Fruit fly (Drosophila melanogaster) whole organism, prepupa: ENCODE measurements around the gene CG13097.
A peak's percentile ranks its signal among the peaks of the same experiment; 100 is the strongest.

Experiments used
- Blimp-1 ChIP-seq: fragments of 200-800 bp; sonication (Bioruptor generic); optimal IDR thresholded peaks from 3 replicates; lab custom pipeline; 2017; ENCODE audit warnings: missing biosample characterization, missing genetic modification characterization, mild to moderate bottlenecking, moderate library complexity, missing genetic modification reagents
- CG10631 ChIP-seq: fragments of 200-800 bp; sonication (Bioruptor generic); optimal IDR thresholded peaks from 2 replicates; lab custom pipeline; 2016; ENCODE audit warnings: missing biosample characterization, missing genetic modification characterization
- CG11294 ChIP-seq: fragments of 200-800 bp; sonication (Bioruptor generic); IDR thresholded peaks from 2 replicates; pipeline ENCODE4 v1.3.6; 2022; ENCODE audit warnings: missing biosample characterization, missing genetic modification characterization
- CG15336 ChIP-seq: fragments of 200-800 bp; sonication (Bioruptor generic); IDR thresholded peaks from 2 replicates; pipeline ENCODE4 v1.3.6; 2022; ENCODE audit warnings: missing biosample characterization, missing genetic modification characterization
- CG1621 ChIP-seq: fragments of 200-800 bp; sonication (Bioruptor generic); optimal IDR thresholded peaks from 3 replicates; lab custom pipeline; 2018; ENCODE audit warnings: missing biosample characterization, mild to moderate bottlenecking, missing genetic modification characterization
- CG31627 ChIP-seq: fragments of 200-800 bp; sonication (Bioruptor generic); optimal IDR thresholded peaks from 3 replicates; lab custom pipeline; 2016; ENCODE audit warnings: missing biosample characterization, missing genetic modification characterization
- CG32006 ChIP-seq: fragments of 200-800 bp; sonication (Bioruptor generic); optimal IDR thresholded peaks from 3 replicates; lab custom pipeline; 2017; ENCODE audit warnings: missing biosample characterization, mild to moderate bottlenecking, missing genetic modification characterization
- CG4318 ChIP-seq: fragments of 200-800 bp; sonication (Bioruptor generic); optimal IDR thresholded peaks from 3 replicates; lab custom pipeline; 2017; ENCODE audit warnings: missing biosample characterization, mild to moderate bottlenecking, missing genetic modification characterization
- CG6276 ChIP-seq: fragments of 200-800 bp; sonication (Bioruptor generic); optimal IDR thresholded peaks from 2 replicates; lab custom pipeline; 2017; ENCODE audit warnings: missing biosample characterization, mild to moderate bottlenecking, missing genetic modification characterization
- CG6792 ChIP-seq: fragments of 200-800 bp; sonication (Bioruptor generic); optimal IDR thresholded peaks from 3 replicates; lab custom pipeline; 2016; ENCODE audit warnings: missing biosample characterization, missing genetic modification characterization
- CG6808 ChIP-seq: fragments of 200-800 bp; sonication (Bioruptor generic); optimal IDR thresholded peaks from 3 replicates; lab custom pipeline; 2017; ENCODE audit warnings: missing biosample characterization, missing genetic modification characterization, mild to moderate bottlenecking, moderate library complexity, missing genetic modification reagents
- CG6854 ChIP-seq: fragments of 200-800 bp; sonication (Bioruptor generic); optimal IDR thresholded peaks from 2 replicates; lab custom pipeline; 2017; ENCODE audit warnings: missing biosample characterization, mild to moderate bottlenecking, missing genetic modification characterization
- CG7368 ChIP-seq: fragments of 200-800 bp; sonication (Bioruptor generic); optimal IDR thresholded peaks from 3 replicates; lab custom pipeline; 2016; ENCODE audit warnings: missing biosample characterization, missing genetic modification characterization
- CG8119 ChIP-seq: fragments of 200-800 bp; sonication (Bioruptor generic); IDR thresholded peaks from 3 replicates; pipeline ENCODE4 v1.3.6; 2022; ENCODE audit warnings: missing biosample characterization, missing genetic modification characterization
- CG8319 ChIP-seq: fragments of 200-800 bp; sonication (Bioruptor generic); optimal IDR thresholded peaks from 3 replicates; lab custom pipeline; 2016; ENCODE audit warnings: missing biosample characterization, missing genetic modification characterization
- CG8632 ChIP-seq: fragments of 200-800 bp; sonication (Bioruptor generic); optimal IDR thresholded peaks from 3 replicates; lab custom pipeline; 2016; ENCODE audit warnings: missing biosample characterization, missing genetic modification characterization
- Eip75B ChIP-seq: fragments of 200-800 bp; sonication (Bioruptor generic); optimal IDR thresholded peaks from 3 replicates; lab custom pipeline; 2016; ENCODE audit warnings: missing biosample characterization, missing genetic modification characterization
- Eip78C ChIP-seq: fragments of 200-800 bp; sonication (Bioruptor generic); peaks from one replicate; lab custom pipeline; 2016; ENCODE audit warnings: missing biosample characterization, missing genetic modification characterization
- Eip93F ChIP-seq: fragments of 200-800 bp; sonication (Bioruptor generic); optimal IDR thresholded peaks from 2 replicates; lab custom pipeline; 2016; ENCODE audit warnings: missing biosample characterization, mild to moderate bottlenecking, missing genetic modification characterization
- Ets96B ChIP-seq: fragments of 200-800 bp; optimal IDR thresholded peaks from 2 replicates; lab custom pipeline; 2019; ENCODE audit warnings: missing biosample characterization, mild to moderate bottlenecking, missing genetic modification characterization, moderate library complexity
- Gug ChIP-seq: fragments of 200-800 bp; sonication (Bioruptor generic); IDR thresholded peaks from 2 replicates; pipeline ENCODE4 v1.3.6; 2022; ENCODE audit warnings: missing biosample characterization, missing genetic modification characterization
- Hr39 ChIP-seq: fragments of 200-800 bp; sonication (Bioruptor generic); optimal IDR thresholded peaks from 2 replicates; lab custom pipeline; 2016; ENCODE audit warnings: missing biosample characterization, missing genetic modification characterization
- Hr4 ChIP-seq: fragments of 200-800 bp; sonication (Bioruptor generic); optimal IDR thresholded peaks from 3 replicates; lab custom pipeline; 2016; ENCODE audit warnings: missing biosample characterization, missing genetic modification characterization
- Smox ChIP-seq: fragments of 200-800 bp; sonication (Bioruptor generic); optimal IDR thresholded peaks from 3 replicates; lab custom pipeline; 2016; ENCODE audit warnings: missing biosample characterization, missing genetic modification characterization
- Sox14 ChIP-seq: fragments of 200-800 bp; sonication (Bioruptor generic); optimal IDR thresholded peaks from 3 replicates; lab custom pipeline; 2016; ENCODE audit warnings: missing biosample characterization, missing genetic modification characterization
- Sox15 ChIP-seq: fragments of 200-800 bp; sonication (Bioruptor generic); optimal IDR thresholded peaks from 3 replicates; lab custom pipeline; 2016; ENCODE audit warnings: missing biosample characterization, missing genetic modification characterization
- achi ChIP-seq: fragments of 200-800 bp; sonication (Bioruptor generic); optimal IDR thresholded peaks from 3 replicates; lab custom pipeline; 2016; ENCODE audit warnings: missing biosample characterization, missing genetic modification characterization
- dac ChIP-seq: fragments of 200-800 bp; sonication (Bioruptor generic); optimal IDR thresholded peaks from 2 replicates; lab custom pipeline; 2017; ENCODE audit warnings: missing biosample characterization, mild to moderate bottlenecking, missing genetic modification characterization
- dsx ChIP-seq: fragments of 200-800 bp; optimal IDR thresholded peaks from 3 replicates; lab custom pipeline; 2019; ENCODE audit warnings: missing biosample characterization, mild to moderate bottlenecking, missing genetic modification characterization, moderate library complexity; ENCODE audit not compliant: poor library complexity, severe bottlenecking
- eg ChIP-seq: fragments of 200-800 bp; sonication (Bioruptor generic); IDR thresholded peaks from 3 replicates; pipeline ENCODE4 v1.3.6; 2022; ENCODE audit warnings: missing biosample characterization, missing genetic modification characterization
- fd59A ChIP-seq: fragments of 200-800 bp; sonication (Bioruptor generic); optimal IDR thresholded peaks from 2 replicates; lab custom pipeline; 2017; ENCODE audit warnings: missing biosample characterization, mild to moderate bottlenecking, missing genetic modification characterization, missing genetic modification reagents
- fd85E ChIP-seq: fragments of 200-800 bp; sonication (Bioruptor generic); optimal IDR thresholded peaks from 3 replicates; lab custom pipeline; 2016; ENCODE audit warnings: missing biosample characterization, missing genetic modification characterization
- fkh ChIP-seq: fragments of 200-800 bp; sonication (Bioruptor generic); optimal IDR thresholded peaks from 3 replicates; lab custom pipeline; 2017; ENCODE audit warnings: missing biosample characterization, mild to moderate bottlenecking, missing genetic modification characterization, moderate library complexity
- lz ChIP-seq: fragments of 200-800 bp; sonication (Bioruptor generic); optimal IDR thresholded peaks from 3 replicates; lab custom pipeline; 2016; ENCODE audit warnings: missing biosample characterization, missing genetic modification characterization
- ss ChIP-seq, 2 experiments: fragments of 200-800 bp; sonication (Bioruptor generic); optimal IDR thresholded peaks; 2 replicates in 1 of 2; 3 replicates in 1 of 2; lab custom pipeline; 2017 to 2018; ENCODE audit warnings: mild to moderate bottlenecking in 2 of 2, missing biosample characterization in 2 of 2, missing genetic modification characterization in 2 of 2, moderate library complexity in 1 of 2
- svp ChIP-seq: fragments of 200-800 bp; sonication (Bioruptor generic); peaks from one replicate; lab custom pipeline; 2016; ENCODE audit warnings: missing biosample characterization, missing genetic modification characterization
- topi ChIP-seq: fragments of 200-800 bp; sonication (Bioruptor generic); optimal IDR thresholded peaks from 3 replicates; lab custom pipeline; 2016; ENCODE audit warnings: missing biosample characterization, missing genetic modification characterization
- vri ChIP-seq: fragments of 200-800 bp; sonication (Bioruptor generic); optimal IDR thresholded peaks from 3 replicates; lab custom pipeline; 2016; ENCODE audit warnings: missing biosample characterization, mild to moderate bottlenecking, missing genetic modification characterization

CG13097 gene

dm6 chr2L:8541469-8542233 is 27.0 kb upstream of the CG13097 start, which contains the start of gene Sema1a (continued):
- TF ChIP-seq CG6792 (GFP tag; lab: Kevin White, UChicago) (peak; percentile 66), Sox15 (GFP tag; lab: Kevin White, UChicago) (no peak), CG6808 (GFP tag; lab: Kevin White, UChicago) (peak; percentile 7), CG15336 (GFP tag; lab: Robert Waterston, UW) (peak; percentile 56; the same call in 1 of the 2 replicates), eg (GFP tag; lab: Robert Waterston, UW) (peak; percentile 82), Sox14 (GFP tag; lab: Kevin White, UChicago) (peak; percentile 63), CG8319 (GFP tag; lab: Kevin White, UChicago) (peak; percentile 11), Hr39 (GFP tag; lab: Kevin White, UChicago) (peak; percentile 43), CG8119 (GFP tag; lab: Robert Waterston, UW) (peak; percentile 71; the same call in 2 of the 3 replicates), CG10631 (no peak), dsx (GFP tag; lab: Kevin White, UChicago) (peak; percentile 0), dac (peak; percentile 75), CG31627 (peak; percentile 82), vri (peak; percentile 23), Eip93F (GFP tag; lab: Kevin White, UChicago) (no peak), CG11294 (GFP tag; lab: Robert Waterston, UW) (no peak; the same call in 1 of the 2 replicates), svp (GFP tag; lab: Kevin White, UChicago) (peak; percentile 79), fd59A (GFP tag; lab: Kevin White, UChicago) (no peak), Smox (GFP tag; lab: Kevin White, UChicago) (peak; percentile 57), fd85E (GFP tag; lab: Kevin White, UChicago) (no peak), CG1621 (tag; lab: Kevin White, UChicago) (no peak), CG7368 (peak; percentile 18), Blimp-1 (GFP tag; lab: Kevin White, UChicago) (no peak), CG6276 (GFP tag; lab: Kevin White, UChicago) (peak; percentile 65), achi (GFP tag; lab: Kevin White, UChicago) (no peak), Gug (GFP tag; lab: Robert Waterston, UW) (peak; percentile 51), ss (GFP tag; optimal IDR thresholded peaks at IDR 0.05; lab: Kevin White, UChicago) (peak in 1 of 2 experiments; percentile 39), CG8632 (GFP tag; lab: Kevin White, UChicago) (peak; percentile 68), Eip78C (GFP tag; lab: Kevin White, UChicago) (peak; percentile 77), CG4318 (GFP tag; lab: Kevin White, UChicago) (peak; percentile 65), Eip75B (GFP tag; lab: Kevin White, UChicago) (peak; percentile 79), Ets96B (tag; lab: Kevin White, UChicago) (peak; percentile 32), fkh (peak; percentile 72), CG32006 (GFP tag; lab: Kevin White, UChicago) (peak; percentile 81), CG6854 (peak; percentile 51)

- TF ChIP-seq Hr4 (GFP tag; lab: Kevin White, UChicago) (no peak), fkh (no peak), lz (GFP tag; lab: Kevin White, UChicago) (no peak), vri (peak; percentile 70), svp (GFP tag; lab: Kevin White, UChicago) (peak; percentile 52), topi (GFP tag; lab: Kevin White, UChicago) (no peak)
Measured at dm6 chr2L:8538449-8539050, 23.9 kb upstream of the CG13097 start.
